Fruit fly (Drosophila melanogaster) whole organism, prepupa: ENCODE data around the gene RNF220.

ENCODE experiments used
- Blimp-1 ChIP-seq: fragments of 200-800 bp; sonication (Bioruptor generic); optimal IDR thresholded peaks from 3 replicates; lab custom pipeline; 2017; ENCODE audit warnings: missing biosample characterization, missing genetic modification characterization, mild to moderate bottlenecking, moderate library complexity, missing genetic modification reagents
- CG11294 ChIP-seq: fragments of 200-800 bp; sonication (Bioruptor generic); IDR thresholded peaks from 2 replicates; pipeline ENCODE4 v1.3.6; 2022; ENCODE audit warnings: missing biosample characterization, missing genetic modification characterization
- CG1621 ChIP-seq: fragments of 200-800 bp; sonication (Bioruptor generic); optimal IDR thresholded peaks from 3 replicates; lab custom pipeline; 2018; ENCODE audit warnings: missing biosample characterization, mild to moderate bottlenecking, missing genetic modification characterization
- CG3032 ChIP-seq: fragments of 200-800 bp; optimal IDR thresholded peaks from 2 replicates; lab custom pipeline; 2019; ENCODE audit warnings: missing biosample characterization, mild to moderate bottlenecking, missing genetic modification characterization, moderate library complexity
- CG32006 ChIP-seq: fragments of 200-800 bp; sonication (Bioruptor generic); optimal IDR thresholded peaks from 3 replicates; lab custom pipeline; 2017; ENCODE audit warnings: missing biosample characterization, mild to moderate bottlenecking, missing genetic modification characterization
- CG6792 ChIP-seq: fragments of 200-800 bp; sonication (Bioruptor generic); optimal IDR thresholded peaks from 3 replicates; lab custom pipeline; 2016; ENCODE audit warnings: missing biosample characterization, missing genetic modification characterization
- CG6808 ChIP-seq: fragments of 200-800 bp; sonication (Bioruptor generic); optimal IDR thresholded peaks from 3 replicates; lab custom pipeline; 2017; ENCODE audit warnings: missing biosample characterization, missing genetic modification characterization, mild to moderate bottlenecking, moderate library complexity, missing genetic modification reagents
- Eip78C ChIP-seq: fragments of 200-800 bp; sonication (Bioruptor generic); peaks from one replicate; lab custom pipeline; 2016; ENCODE audit warnings: missing biosample characterization, missing genetic modification characterization
- Gug ChIP-seq: fragments of 200-800 bp; sonication (Bioruptor generic); IDR thresholded peaks from 2 replicates; pipeline ENCODE4 v1.3.6; 2022; ENCODE audit warnings: missing biosample characterization, missing genetic modification characterization
- achi ChIP-seq: fragments of 200-800 bp; sonication (Bioruptor generic); optimal IDR thresholded peaks from 3 replicates; lab custom pipeline; 2016; ENCODE audit warnings: missing biosample characterization, missing genetic modification characterization
- acj6 ChIP-seq: fragments of 200-800 bp; sonication (Bioruptor generic); optimal IDR thresholded peaks from 3 replicates; lab custom pipeline; 2016; ENCODE audit warnings: missing biosample characterization, missing genetic modification characterization
- esn ChIP-seq: fragments of 200-800 bp; sonication (Bioruptor generic); optimal IDR thresholded peaks from 2 replicates; lab custom pipeline; 2016; ENCODE audit warnings: missing biosample characterization, mild to moderate bottlenecking, missing genetic modification characterization, moderate library complexity
- fkh ChIP-seq: fragments of 200-800 bp; sonication (Bioruptor generic); optimal IDR thresholded peaks from 3 replicates; lab custom pipeline; 2017; ENCODE audit warnings: missing biosample characterization, mild to moderate bottlenecking, missing genetic modification characterization, moderate library complexity
- net ChIP-seq: fragments of 200-800 bp; sonication (Bioruptor generic); optimal IDR thresholded peaks from 3 replicates; lab custom pipeline; 2016; ENCODE audit warnings: missing biosample characterization, missing genetic modification characterization
- ss ChIP-seq, 2 experiments: fragments of 200-800 bp; sonication (Bioruptor generic); optimal IDR thresholded peaks; 2 replicates in 1 of 2; 3 replicates in 1 of 2; lab custom pipeline; 2017 to 2018; ENCODE audit warnings: mild to moderate bottlenecking in 2 of 2, missing biosample characterization in 2 of 2, missing genetic modification characterization in 2 of 2, moderate library complexity in 1 of 2
- svp ChIP-seq: fragments of 200-800 bp; sonication (Bioruptor generic); peaks from one replicate; lab custom pipeline; 2016; ENCODE audit warnings: missing biosample characterization, missing genetic modification characterization

RNF220 gene

dm6 chr3R:22684044-22684947 lies 41.9 kb downstream of the RNF220 start (continued):
- TF ChIP-seq ss (GFP tag; optimal IDR thresholded peaks at IDR 0.05; lab: Kevin White, UChicago) (peak in 1 of 2 experiments; percentile 43), CG3032 (no peak), Blimp-1 (GFP tag; lab: Kevin White, UChicago) (no peak), CG11294 (GFP tag; lab: Robert Waterston, UW) (no peak), esn (no peak), net (GFP tag; lab: Kevin White, UChicago) (no peak), Gug (no peak), acj6 (GFP tag; lab: Kevin White, UChicago) (no peak), fkh (peak; percentile 80), CG6792 (GFP tag; lab: Kevin White, UChicago) (no peak), CG1621 (tag; lab: Kevin White, UChicago) (no peak), CG6808 (no peak), achi (GFP tag; lab: Kevin White, UChicago) (no peak), CG32006 (GFP tag; lab: Kevin White, UChicago) (no peak)
- TF ChIP-seq, all 60 proteins: peak for 7

- TF ChIP-seq achi (GFP tag; lab: Kevin White, UChicago), result no peak
- TF ChIP-seq ss (GFP tag; optimal IDR thresholded peaks at IDR 0.05; lab: Kevin White, UChicago), result peak in 1 of 2 experiments; percentile 13
- no peak for TF ChIP-seq svp (GFP tag; lab: Kevin White, UChicago)
- TF ChIP-seq Eip78C (GFP tag; lab: Kevin White, UChicago), result peak; percentile 54
Observed at dm6 chr3R:22675447-22675846, 50.8 kb downstream of the RNF220 start.
